Fruit fly (Drosophila melanogaster) whole organism, embryonic: ENCODE data around the gene GAPcenA.
A peak's percentile ranks its signal among the peaks of the same experiment; 100 is the strongest.

ENCODE experiments used
- Asciz ChIP-seq: fragments of 200-800 bp; sonication (Bioruptor generic); optimal IDR thresholded peaks from 2 replicates; lab custom pipeline; 2017; ENCODE audit warnings: missing biosample characterization, mild to moderate bottlenecking, missing genetic modification characterization, missing genetic modification reagents
- Awh ChIP-seq: fragments of 200-800 bp; sonication (Bioruptor generic); IDR thresholded peaks from 2 replicates; pipeline ENCODE4, ENCODE4 v1.3.6; 2022; ENCODE audit warnings: missing biosample characterization, missing genetic modification characterization
- CG10959 ChIP-seq: fragments of 200-800 bp; sonication (Bioruptor generic); IDR thresholded peaks from 2 replicates; pipeline ENCODE4 v1.3.6; 2022; ENCODE audit warnings: missing biosample characterization, missing genetic modification characterization
- CG11093 ChIP-seq: fragments of 200-800 bp; sonication (Bioruptor generic); IDR thresholded peaks from 3 replicates; pipeline ENCODE4 v1.3.6; 2022; ENCODE audit warnings: missing biosample characterization, missing genetic modification characterization
- CG12769 ChIP-seq: fragments of 200-800 bp; sonication (Bioruptor generic); optimal IDR thresholded peaks from 2 replicates; lab custom pipeline; 2019; ENCODE audit warnings: missing biosample characterization, mild to moderate bottlenecking, missing genetic modification characterization, moderate library complexity
- CG13775 ChIP-seq: fragments of 200-800 bp; sonication (Bioruptor generic); optimal IDR thresholded peaks from 3 replicates; lab custom pipeline; 2017; ENCODE audit warnings: missing biosample characterization, mild to moderate bottlenecking, missing genetic modification characterization
- CG15269 ChIP-seq: fragments of 200-800 bp; sonication (Bioruptor generic); optimal IDR thresholded peaks from 2 replicates; lab custom pipeline; 2018; ENCODE audit warnings: missing biosample characterization, mild to moderate bottlenecking, missing genetic modification characterization, moderate library complexity
- CG1602 ChIP-seq: fragments of 200-800 bp; sonication (Bioruptor generic); optimal IDR thresholded peaks from 3 replicates; lab custom pipeline; 2016; ENCODE audit warnings: missing biosample characterization, missing genetic modification characterization
- CG1603 ChIP-seq: fragments of 200-800 bp; sonication (Bioruptor generic); optimal IDR thresholded peaks from 2 replicates; lab custom pipeline; 2019; ENCODE audit warnings: missing biosample characterization, mild to moderate bottlenecking, missing genetic modification characterization, moderate library complexity
- CG16813 ChIP-seq: fragments of 200-800 bp; sonication (Bioruptor generic); IDR thresholded peaks from 3 replicates; pipeline ENCODE4 v1.3.6; 2022; ENCODE audit warnings: missing biosample characterization, missing genetic modification characterization; ENCODE audit not compliant: partially characterized antibody
- CG2889 ChIP-seq: fragments of 200-800 bp; sonication (Bioruptor generic); IDR thresholded peaks from 3 replicates; pipeline ENCODE4 v1.3.6; 2022; ENCODE audit warnings: missing biosample characterization, missing genetic modification characterization
- CG34224 ChIP-seq: fragments of 200-800 bp; sonication (Bioruptor generic); IDR thresholded peaks from 3 replicates; pipeline ENCODE4 v1.3.6; 2022; ENCODE audit warnings: missing biosample characterization, missing genetic modification characterization; ENCODE audit not compliant: partially characterized antibody
- CG3847 ChIP-seq: fragments of 200-800 bp; sonication (Bioruptor generic); IDR thresholded peaks from 2 replicates; pipeline ENCODE4 v1.3.6; 2022; ENCODE audit warnings: missing biosample characterization, missing genetic modification characterization
- CG7556 ChIP-seq: fragments of 200-800 bp; sonication (Bioruptor generic); optimal IDR thresholded peaks from 2 replicates; lab custom pipeline; 2017; ENCODE audit warnings: missing biosample characterization, mild to moderate bottlenecking, missing genetic modification characterization
- CG8290 ChIP-seq, 3 experiments: fragments of 200-800 bp; sonication (Bioruptor generic); optimal IDR thresholded peaks; 2 replicates each; lab custom pipeline; 2016 to 2019; ENCODE audit warnings: missing biosample characterization in 3 of 3, missing genetic modification characterization in 3 of 3, mild to moderate bottlenecking in 2 of 3, moderate library complexity in 1 of 3
- CG9727 ChIP-seq: fragments of 200-800 bp; sonication (Bioruptor generic); optimal IDR thresholded peaks from 3 replicates; lab custom pipeline; 2017; ENCODE audit warnings: missing biosample characterization, mild to moderate bottlenecking, missing genetic modification characterization
- CTCF ChIP-seq: fragments of 200-800 bp; sonication (Bioruptor generic); optimal IDR thresholded peaks from 2 replicates; lab custom pipeline; 2017; ENCODE audit warnings: missing biosample characterization, mild to moderate bottlenecking, missing genetic modification characterization, moderate library complexity
- Camta ChIP-seq: fragments of 200-800 bp; sonication (Bioruptor generic); optimal IDR thresholded peaks from 2 replicates; lab custom pipeline; 2016; ENCODE audit warnings: missing biosample characterization, missing genetic modification characterization
- Dad ChIP-seq: fragments of 200-800 bp; sonication (Bioruptor generic); optimal IDR thresholded peaks from 3 replicates; lab custom pipeline; 2016; ENCODE audit warnings: missing biosample characterization, missing genetic modification characterization
- Deaf1 ChIP-seq: fragments of 200-800 bp; optimal IDR thresholded peaks from 3 replicates; lab custom pipeline; 2019; ENCODE audit warnings: missing biosample characterization, mild to moderate bottlenecking, missing genetic modification characterization, moderate library complexity
- H15 ChIP-seq: fragments of 200-800 bp; sonication (Bioruptor generic); IDR thresholded peaks from 3 replicates; pipeline ENCODE4 v1.3.6; 2022; ENCODE audit warnings: missing biosample characterization, missing genetic modification characterization
- H2.0 ChIP-seq: fragments of 200-800 bp; sonication (Bioruptor generic); IDR thresholded peaks from 2 replicates; pipeline ENCODE4 v1.3.6; 2022; ENCODE audit warnings: missing biosample characterization, missing genetic modification characterization
- HmgD ChIP-seq: fragments of 200-800 bp; sonication (Bioruptor generic); optimal IDR thresholded peaks from 3 replicates; lab custom pipeline; 2016; ENCODE audit warnings: missing biosample characterization, missing genetic modification characterization
- Mad ChIP-seq: fragments of 200-800 bp; sonication (Bioruptor generic); optimal IDR thresholded peaks from 2 replicates; lab custom pipeline; 2016; ENCODE audit warnings: missing biosample characterization, missing genetic modification characterization
- Rfx ChIP-seq: fragments of 200-800 bp; sonication (Bioruptor generic); IDR thresholded peaks from 2 replicates; pipeline ENCODE4 v1.3.6; 2022; ENCODE audit warnings: missing biosample characterization, missing genetic modification characterization
- Xrp1 ChIP-seq: fragments of 200-800 bp; sonication (Bioruptor generic); IDR thresholded peaks from 2 replicates; pipeline ENCODE4 v1.3.6; 2022; ENCODE audit warnings: missing biosample characterization, missing genetic modification characterization
- al ChIP-seq: fragments of 200-800 bp; sonication (Bioruptor generic); IDR thresholded peaks from 2 replicates; pipeline ENCODE4 v1.3.6; 2022; ENCODE audit warnings: missing biosample characterization, missing genetic modification characterization
- bsh ChIP-seq, 2 experiments: fragments of 200-800 bp; sonication (Bioruptor generic); optimal IDR thresholded peaks; 2 replicates each; lab custom pipeline; 2017 to 2018; ENCODE audit warnings: mild to moderate bottlenecking in 2 of 2, missing biosample characterization in 2 of 2, missing genetic modification characterization in 2 of 2, moderate library complexity in 1 of 2
- dan ChIP-seq: fragments of 200-800 bp; sonication (Bioruptor generic); IDR thresholded peaks from 2 replicates; pipeline ENCODE4 v1.3.6; 2022; ENCODE audit warnings: missing biosample characterization, missing genetic modification characterization
- disco-r ChIP-seq: fragments of 200-800 bp; sonication (Bioruptor generic); optimal IDR thresholded peaks from 2 replicates; lab custom pipeline; 2016; ENCODE audit warnings: missing biosample characterization, missing genetic modification characterization
- ems ChIP-seq: fragments of 200-800 bp; sonication (Bioruptor generic); optimal IDR thresholded peaks from 3 replicates; lab custom pipeline; 2016; ENCODE audit warnings: missing biosample characterization, missing genetic modification characterization
- esg ChIP-seq: fragments of 200-800 bp; sonication (Bioruptor generic); conservative IDR thresholded peaks from 2 replicates; pipeline ENCODE4 v1.3.6; 2022; ENCODE audit warnings: missing biosample characterization, missing genetic modification characterization
- exex ChIP-seq: fragments of 200-800 bp; sonication (Bioruptor generic); optimal IDR thresholded peaks from 4 replicates; lab custom pipeline; 2018; ENCODE audit warnings: missing biosample characterization, mild to moderate bottlenecking, missing genetic modification characterization, moderate library complexity
- fd102C ChIP-seq: fragments of 200-800 bp; sonication (Bioruptor generic); optimal IDR thresholded peaks from 2 replicates; lab custom pipeline; 2018; ENCODE audit warnings: missing biosample characterization, mild to moderate bottlenecking, missing genetic modification characterization, moderate library complexity
- fd3F ChIP-seq: fragments of 200-800 bp; sonication (Bioruptor generic); optimal IDR thresholded peaks from 2 replicates; lab custom pipeline; 2018; ENCODE audit warnings: missing biosample characterization, mild to moderate bottlenecking, missing genetic modification characterization, moderate library complexity
- gcm2 ChIP-seq: fragments of 200-800 bp; sonication (Bioruptor generic); optimal IDR thresholded peaks from 2 replicates; lab custom pipeline; 2016; ENCODE audit warnings: missing biosample characterization, missing genetic modification characterization
- grn ChIP-seq: fragments of 200-800 bp; sonication (Bioruptor generic); optimal IDR thresholded peaks from 3 replicates; lab custom pipeline; 2017; ENCODE audit warnings: missing biosample characterization, missing genetic modification characterization
- gsb-n ChIP-seq: fragments of 200-800 bp; sonication (Bioruptor generic); optimal IDR thresholded peaks from 3 replicates; lab custom pipeline; 2018; ENCODE audit warnings: missing biosample characterization, mild to moderate bottlenecking, missing genetic modification characterization
- jigr1 ChIP-seq: fragments of 200-800 bp; sonication (Bioruptor generic); IDR thresholded peaks from 3 replicates; pipeline ENCODE4 v1.3.6; 2022; ENCODE audit warnings: missing biosample characterization, missing genetic modification characterization
- lilli ChIP-seq: fragments of 200-800 bp; sonication (Bioruptor generic); optimal IDR thresholded peaks from 3 replicates; lab custom pipeline; 2016; ENCODE audit warnings: missing biosample characterization, missing genetic modification characterization
- lola ChIP-seq, 3 experiments: fragments of >200 bp in 2 of 3; fragments of 200-800 bp in 1 of 3; sonication (Bioruptor generic) in 1 of 3; optimal IDR thresholded peaks; 2 replicates each; lab custom pipeline; 2017 to 2019; ENCODE audit warnings: missing biosample characterization in 3 of 3, missing genetic modification characterization in 3 of 3, mild to moderate bottlenecking in 1 of 3, moderate library complexity in 1 of 3
- p53 ChIP-seq: fragments of 200-800 bp; sonication (Bioruptor generic); optimal IDR thresholded peaks from 2 replicates; lab custom pipeline; 2016; ENCODE audit warnings: missing biosample characterization, missing genetic modification characterization
- pan ChIP-seq, 4 experiments: fragments of >200 bp in 3 of 4; fragments of 200-800 bp in 1 of 4; sonication (Bioruptor generic) in 1 of 4; optimal IDR thresholded peaks in 3 of 4; IDR thresholded peaks in 1 of 4; 2 replicates each; pipeline versions ENCODE4 v1.3.6 to Lab custom; 2017 to 2022; ENCODE audit warnings: missing biosample characterization in 2 of 4, missing genetic modification characterization in 2 of 4, mixed read lengths in 1 of 4
- pho ChIP-seq: fragments of 200-800 bp; sonication (Bioruptor generic); optimal IDR thresholded peaks from 2 replicates; lab custom pipeline; 2016; ENCODE audit warnings: missing biosample characterization, missing genetic modification characterization
- pzg ChIP-seq: fragments of 200-800 bp; sonication (Bioruptor generic); optimal IDR thresholded peaks from 3 replicates; lab custom pipeline; 2018; ENCODE audit warnings: missing biosample characterization, mild to moderate bottlenecking, missing genetic modification characterization, moderate library complexity
- ro ChIP-seq: fragments of 200-800 bp; sonication (Bioruptor generic); IDR thresholded peaks from 2 replicates; pipeline ENCODE4 v1.3.6; 2022; ENCODE audit warnings: missing biosample characterization, missing genetic modification characterization
- sens-2 ChIP-seq: fragments of 200-800 bp; sonication (Bioruptor generic); IDR thresholded peaks from 2 replicates; pipeline ENCODE4 v1.3.6; 2022; ENCODE audit warnings: missing biosample characterization, missing genetic modification characterization
- sisA ChIP-seq: fragments of 200-800 bp; sonication (Bioruptor generic); IDR thresholded peaks from 2 replicates; pipeline ENCODE4 v1.3.6; 2022; ENCODE audit warnings: missing biosample characterization, missing genetic modification characterization
- sna ChIP-seq: fragments of 200-800 bp; sonication (Bioruptor generic); IDR thresholded peaks from 2 replicates; pipeline ENCODE4 v1.3.6; 2022; ENCODE audit warnings: missing biosample characterization, missing genetic modification characterization; ENCODE audit not compliant: partially characterized antibody
- tll ChIP-seq, 2 experiments: fragments of 200-800 bp in 1 of 2; fragments of >200 bp in 1 of 2; sonication (Bioruptor generic) in 1 of 2; optimal IDR thresholded peaks; 2 replicates each; lab custom pipeline; 2017 to 2019; ENCODE audit warnings: missing biosample characterization in 2 of 2, missing genetic modification characterization in 2 of 2, mild to moderate bottlenecking in 1 of 2, moderate library complexity in 1 of 2
- toy ChIP-seq: fragments of 200-800 bp; sonication (Bioruptor generic); IDR thresholded peaks from 2 replicates; pipeline ENCODE4 v1.3.6; 2022; ENCODE audit warnings: missing biosample characterization, missing genetic modification characterization

GAPcenA gene

dm6 chr3L:8338921-8339320 is 7.4 kb upstream of the GAPcenA start, which contains the start of gene Pex2 (continued):
- TF ChIP-seq sisA (no peak), CG7556 (GFP tag; lab: Kevin White, UChicago) (no peak), jigr1 (no peak), Mad (GFP tag; lab: Kevin White, UChicago) (no peak), H15 (no peak), lola (GFP tag; optimal IDR thresholded peaks at IDR 0.05; lab: Kevin White, UChicago) (no peak), CG8290 (GFP tag; optimal IDR thresholded peaks at IDR 0.05; lab: Kevin White, UChicago) (peak; percentile 2), CG8290 (tag; optimal IDR thresholded peaks at IDR 0.05; lab: Kevin White, UChicago) (no peak), CG10959 (GFP tag; lab: Robert Waterston, UW) (no peak), CG15269 (tag; lab: Kevin White, UChicago) (no peak), al (no peak), tll (GFP tag; optimal IDR thresholded peaks at IDR 0.05; lab: Kevin White, UChicago) (no peak), toy (GFP tag; lab: Robert Waterston, UW) (no peak), CG13775 (GFP tag; lab: Kevin White, UChicago) (no peak), CG12769 (no peak), Awh (GFP tag; lab: Robert Waterston, UW) (no peak), CG1603 (tag; lab: Kevin White, UChicago) (peak; percentile 58), grn (no peak), H2.0 (GFP tag; lab: Robert Waterston, UW) (no peak), pan (optimal IDR thresholded peaks at IDR 0.05; lab: Kevin White, UChicago) (no peak), pan (GFP tag; optimal IDR thresholded peaks at IDR 0.05 in 1 of 2, IDR thresholded peaks at IDR 0.05 in 1 of 2) (no peak), sens-2 (GFP tag; lab: Robert Waterston, UW) (no peak), HmgD (GFP tag; lab: Kevin White, UChicago) (no peak), sna (GFP tag; lab: Robert Waterston, UW) (peak; percentile 34; the same call in 1 of the 2 replicates), esg (GFP tag; lab: Robert Waterston, UW) (no peak), CG34224 (GFP tag; lab: Robert Waterston, UW) (peak; percentile 34; the same call in 1 of the 3 replicates), bsh (GFP tag; optimal IDR thresholded peaks at IDR 0.05; lab: Kevin White, UChicago) (no peak), Asciz (no peak), disco-r (GFP tag; lab: Kevin White, UChicago) (no peak), CG16813 (GFP tag; lab: Robert Waterston, UW) (0 out of 3 replicates have a peak, but pooled peaks have one; percentile 31), Camta (GFP tag; lab: Kevin White, UChicago) (no peak), CG9727 (GFP tag; lab: Kevin White, UChicago) (no peak), fd102C (GFP tag; lab: Kevin White, UChicago) (no peak), Deaf1 (tag; lab: Kevin White, UChicago) (no peak), ro (GFP tag; lab: Robert Waterston, UW) (no peak), lilli (GFP tag; lab: Kevin White, UChicago) (peak; percentile 25), CG2889 (GFP tag; lab: Robert Waterston, UW) (no peak), Rfx (GFP tag; lab: Robert Waterston, UW) (peak; percentile 23; the same call in 1 of the 2 replicates), gcm2 (GFP tag; lab: Kevin White, UChicago) (no peak), exex (tag; lab: Kevin White, UChicago) (no peak), CG11093 (GFP tag; lab: Robert Waterston, UW) (no peak), CG3847 (GFP tag; lab: Robert Waterston, UW) (no peak), CG1602 (GFP tag; lab: Kevin White, UChicago) (no peak), Dad (GFP tag; lab: Kevin White, UChicago) (no peak), CTCF (GFP tag; lab: Kevin White, UChicago) (no peak), Xrp1 (GFP tag; lab: Robert Waterston, UW) (no peak), fd3F (no peak), pzg (GFP tag; lab: Kevin White, UChicago) (peak; percentile 64), ems (GFP tag; lab: Kevin White, UChicago) (no peak), pho (GFP tag; lab: Kevin White, UChicago) (no peak), p53 (no peak), dan (no peak), gsb-n (tag; lab: Kevin White, UChicago) (no peak)
